Fruit fly (Drosophila melanogaster): Measurements from ENCODE around the gene Atg4b.
A peak's percentile ranks its signal among the peaks of the same experiment; 100 is the strongest.

Gene Atg4b

dm6 chr3R:15346018-15346383 is 10.7 kb downstream of the Atg4b start, which contains the start of the genes Surf4 and CG31301 (continued):
- TF ChIP-seq Hsf (GFP tag; optimal IDR thresholded peaks at IDR 0.05) (no peak), Dref (GFP tag; IDR thresholded peaks at IDR 0.05) (peak; percentile 91), HmgD (GFP tag; optimal IDR thresholded peaks at IDR 0.05) (no peak), CG17186 (GFP tag; optimal IDR thresholded peaks at IDR 0.05) (peak; percentile 17), CG4360 (GFP tag; IDR thresholded peaks at IDR 0.05) (no peak), CG17385 (GFP tag; optimal IDR thresholded peaks at IDR 0.05) (peak; percentile 34), CG42726 (GFP tag; IDR thresholded peaks at IDR 0.05; ENCODE audit: partially characterized antibody) (peak; percentile 29; the same call in 1 of the 2 replicates), CG12155 (GFP tag; optimal IDR thresholded peaks at IDR 0.05) (peak; percentile 13), dysf (GFP tag; IDR thresholded peaks at IDR 0.05) (no peak), B-H2 (GFP tag; optimal IDR thresholded peaks at IDR 0.05) (peak; percentile 10), mld (GFP tag; IDR thresholded peaks at IDR 0.05; ENCODE audit: partially characterized antibody) (peak; percentile 72; the same call in 1 of the 3 replicates), amos (GFP tag; IDR thresholded peaks at IDR 0.05; ENCODE audit: partially characterized antibody) (peak; percentile 74), CG1647 (GFP tag; optimal IDR thresholded peaks at IDR 0.05) (no peak), HHEX (GFP tag; optimal IDR thresholded peaks at IDR 0.05) (no peak), mam (GFP tag; optimal IDR thresholded peaks at IDR 0.05) (no peak), CG12299 (tag; optimal IDR thresholded peaks at IDR 0.05) (no peak), CG8290 (GFP tag; optimal IDR thresholded peaks at IDR 0.05) (no peak), CG8290 (tag; optimal IDR thresholded peaks at IDR 0.05) (peak in 1 of 2 experiments; percentile 56), Pdp1 (GFP tag; optimal IDR thresholded peaks at IDR 0.05) (no peak), BEAF-32 (GFP tag; optimal IDR thresholded peaks at IDR 0.05) (peak; percentile 67), klu (GFP tag; IDR thresholded peaks at IDR 0.05) (no peak), unc-4 (GFP tag; IDR thresholded peaks at IDR 0.05; ENCODE audit: partially characterized antibody) (peak; percentile 59), CG13775 (GFP tag; optimal IDR thresholded peaks at IDR 0.05) (no peak), salm (tag; optimal IDR thresholded peaks at IDR 0.05) (no peak), CG3838 (GFP tag; optimal IDR thresholded peaks at IDR 0.05) (no peak), pzg (GFP tag; optimal IDR thresholded peaks at IDR 0.05) (peak; percentile 65), gce (GFP tag; IDR thresholded peaks at IDR 0.05) (no peak), danr (GFP tag; IDR thresholded peaks at IDR 0.05) (no peak), ac (GFP tag; optimal IDR thresholded peaks at IDR 0.05) (no peak), CG11560 (tag; IDR thresholded peaks at IDR 0.05) (no peak), CG15514 (GFP tag; optimal IDR thresholded peaks at IDR 0.05) (peak; percentile 27), CG7963 (GFP tag; IDR thresholded peaks at IDR 0.05; ENCODE audit: partially characterized antibody) (peak; percentile 76), lilli (GFP tag; optimal IDR thresholded peaks at IDR 0.05) (peak; percentile 5), CG1602 (GFP tag; optimal IDR thresholded peaks at IDR 0.05) (no peak), CG14014 (GFP tag; IDR thresholded peaks at IDR 0.05) (peak; percentile 33; the same call in 1 of the 2 replicates), Opbp (GFP tag; IDR thresholded peaks at IDR 0.05; ENCODE audit: partially characterized antibody) (peak; percentile 87; the same call in 2 of the 3 replicates), zf30C (GFP tag; optimal IDR thresholded peaks at IDR 0.05) (peak; percentile 30), shn (GFP tag; optimal IDR thresholded peaks at IDR 0.05) (no peak), B-H1 (GFP tag; IDR thresholded peaks at IDR 0.05) (no peak), GATAe (GFP tag; conservative IDR thresholded peaks at IDR 0.05) (no peak), Deaf1 (tag; optimal IDR thresholded peaks at IDR 0.05) (no peak), vvl (GFP tag; IDR thresholded peaks at IDR 0.05) (0 out of 2 replicates have a peak, but pooled peaks have one; percentile 29), CG17612 (GFP tag; IDR thresholded peaks at IDR 0.05) (no peak), CkIIα-i1 (GFP tag; IDR thresholded peaks at IDR 0.05) (no peak), PHDP (tag; optimal IDR thresholded peaks at IDR 0.05) (peak; percentile 7), grn (GFP tag; optimal IDR thresholded peaks at IDR 0.05) (no peak), run (tag; optimal IDR thresholded peaks at IDR 0.05) (no peak), CG17328 (GFP tag; IDR thresholded peaks at IDR 0.05) (no peak), CG10462 (GFP tag; optimal IDR thresholded peaks at IDR 0.05) (no peak), CG4707 (GFP tag; optimal IDR thresholded peaks at IDR 0.05) (no peak), chm (GFP tag; IDR thresholded peaks at IDR 0.05) (no peak), Tbp (GFP tag; optimal IDR thresholded peaks at IDR 0.05) (no peak)
